Worm (Caenorhabditis elegans): ENCODE results near the gene sox-4.

DNA sequence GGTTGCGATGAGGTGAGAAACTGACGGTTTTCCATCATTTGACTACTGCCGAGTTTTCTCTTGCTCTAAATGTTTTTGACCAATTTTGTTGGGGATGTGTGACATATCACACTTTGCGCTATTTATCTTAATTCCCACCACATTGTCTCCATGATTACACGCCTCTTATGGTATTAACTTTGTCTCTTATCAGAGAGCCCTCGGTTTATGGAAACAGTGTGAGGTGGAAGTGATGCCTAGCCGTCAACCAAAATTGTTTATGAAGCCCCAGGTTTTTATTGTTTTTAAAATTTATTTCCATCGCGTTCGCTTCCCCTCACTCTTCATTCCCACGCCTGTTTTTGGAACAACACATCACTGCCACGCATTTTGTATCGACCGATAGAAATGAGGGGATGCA lies 42.4 kb upstream of the sox-4 start:
- TF ChIP-seq flt-1 (GFP tag; IDR thresholded peaks at IDR 0.05) (no peak), T22C8.4 (GFP tag; IDR thresholded peaks at IDR 0.05) (no peak), med-1 (GFP tag; optimal IDR thresholded peaks at IDR 0.05; ENCODE audit: insufficient read depth) (no peak), cog-1 (tag; optimal IDR thresholded peaks at IDR 0.05) (no peak), klf-2 (GFP tag; conservative IDR thresholded peaks at IDR 0.05) (no peak), ztf-29 (GFP tag; IDR thresholded peaks at IDR 0.05) (no peak)

All from whole organism, midembryonic.